Worm (Caenorhabditis elegans) whole organism, mixed stage, embryonic: Measurements from ENCODE around the gene jbts-14.

Source experiments
- M03D4.4 ChIP-seq: sonication (generic microtip); optimal IDR thresholded peaks from 2 replicates; lab custom pipeline; 2017; ENCODE audit warnings: mild to moderate bottlenecking, missing genetic modification characterization, missing compliant biosample characterization
- ceh-83 ChIP-seq: fragments of 200-800 bp; sonication (Bioruptor generic); optimal IDR thresholded peaks from 2 replicates; lab custom pipeline; 2018; ENCODE audit warnings: mild to moderate bottlenecking, missing genetic modification characterization, missing compliant biosample characterization
- elt-1 ChIP-seq: sonication (generic microtip); optimal IDR thresholded peaks from 2 replicates; lab custom pipeline; 2017; ENCODE audit warnings: missing genetic modification characterization, mild to moderate bottlenecking, missing compliant biosample characterization, antibody characterized with exemption, moderate library complexity, borderline replicate concordance; ENCODE audit not compliant: insufficient read depth
- mep-1 ChIP-seq: fragments of 150-350 bp; optimal IDR thresholded peaks from 2 replicates; lab custom pipeline; 2017; ENCODE audit warnings: missing biosample characterization, missing genetic modification reagents, missing genetic modification characterization, inconsistent platforms
- pha-4 ChIP-seq: fragments of 150-350 bp; optimal IDR thresholded peaks from 2 replicates; lab custom pipeline; 2018; ENCODE audit warnings: missing biosample characterization, missing genetic modification reagents, missing genetic modification characterization
- unc-39 ChIP-seq: fragments of 150-350 bp; optimal IDR thresholded peaks from 2 replicates; lab custom pipeline; 2014; ENCODE audit warnings: missing biosample characterization, missing genetic modification characterization
- unc-62 ChIP-seq: fragments of 150-350 bp; optimal IDR thresholded peaks from 2 replicates; lab custom pipeline; 2014; ENCODE audit warnings: missing biosample characterization, missing genetic modification reagents, missing genetic modification characterization

ce11 chrX:8727306-8727705 lies 23.2 kb downstream of the jbts-14 start, which contains the start of gene EGAP4.1:
- TF ChIP-seq unc-62 (GFP tag; lab: Kevin White, UChicago) (no peak), M03D4.4 (tag; lab: Kevin White, UChicago) (no peak), mep-1 (tag; lab: Kevin White, UChicago) (no peak), elt-1 (tag; lab: Kevin White, UChicago) (no peak), ceh-83 (GFP tag; lab: Kevin White, UChicago) (no peak), unc-39 (tag; lab: Kevin White, UChicago) (no peak), pha-4 (tag; lab: Kevin White, UChicago) (no peak)
